Fruit fly (Drosophila melanogaster) whole organism, embryonic: ENCODE measurements around the gene Fmr1.

Source experiments
- CG10565 ChIP-seq: fragments of 200-800 bp; sonication (Bioruptor generic); optimal IDR thresholded peaks from 3 replicates; lab custom pipeline; 2016; ENCODE audit warnings: missing biosample characterization, mild to moderate bottlenecking, missing genetic modification characterization
- CG12744 ChIP-seq: fragments of 200-800 bp; sonication (Bioruptor generic); optimal IDR thresholded peaks from 2 replicates; lab custom pipeline; 2016; ENCODE audit warnings: missing biosample characterization, missing genetic modification characterization
- CG13287 ChIP-seq: fragments of 200-800 bp; sonication (Bioruptor generic); IDR thresholded peaks from 2 replicates; pipeline ENCODE4 v1.3.6; 2022; ENCODE audit warnings: missing biosample characterization, missing genetic modification characterization; ENCODE audit not compliant: partially characterized antibody
- CG13296 ChIP-seq: fragments of 200-800 bp; sonication (Bioruptor generic); optimal IDR thresholded peaks from 3 replicates; lab custom pipeline; 2018; ENCODE audit warnings: missing biosample characterization, mild to moderate bottlenecking, missing genetic modification characterization
- CG13775 ChIP-seq: fragments of 200-800 bp; sonication (Bioruptor generic); optimal IDR thresholded peaks from 3 replicates; lab custom pipeline; 2017; ENCODE audit warnings: missing biosample characterization, mild to moderate bottlenecking, missing genetic modification characterization
- CG15269 ChIP-seq: fragments of 200-800 bp; sonication (Bioruptor generic); optimal IDR thresholded peaks from 2 replicates; lab custom pipeline; 2018; ENCODE audit warnings: missing biosample characterization, mild to moderate bottlenecking, missing genetic modification characterization, moderate library complexity
- CG18476 ChIP-seq: fragments of 200-800 bp; sonication (Bioruptor generic); optimal IDR thresholded peaks from 2 replicates; lab custom pipeline; 2016; ENCODE audit warnings: missing biosample characterization, mild to moderate bottlenecking, missing genetic modification characterization
- CG2116 ChIP-seq: fragments of 200-800 bp; sonication (Bioruptor generic); optimal IDR thresholded peaks from 3 replicates; lab custom pipeline; 2018; ENCODE audit warnings: missing biosample characterization, mild to moderate bottlenecking, missing genetic modification characterization
- CG2712 ChIP-seq: fragments of 200-800 bp; optimal IDR thresholded peaks from 3 replicates; lab custom pipeline; 2019; ENCODE audit warnings: missing biosample characterization, mild to moderate bottlenecking, missing genetic modification characterization, moderate library complexity
- CG30020 ChIP-seq: fragments of 200-800 bp; optimal IDR thresholded peaks from 2 replicates; lab custom pipeline; 2019; ENCODE audit warnings: missing biosample characterization, mild to moderate bottlenecking, missing genetic modification characterization, moderate library complexity
- CG34224 ChIP-seq: fragments of 200-800 bp; sonication (Bioruptor generic); IDR thresholded peaks from 3 replicates; pipeline ENCODE4 v1.3.6; 2022; ENCODE audit warnings: missing biosample characterization, missing genetic modification characterization; ENCODE audit not compliant: partially characterized antibody
- CG34422 ChIP-seq: fragments of 200-800 bp; sonication (Bioruptor generic); IDR thresholded peaks from 3 replicates; pipeline ENCODE4 v1.3.6; 2022; ENCODE audit warnings: missing biosample characterization, missing genetic modification characterization
- CG42726 ChIP-seq: fragments of 200-800 bp; sonication (Bioruptor generic); IDR thresholded peaks from 2 replicates; pipeline ENCODE4 v1.3.6; 2022; ENCODE audit warnings: missing biosample characterization, missing genetic modification characterization; ENCODE audit not compliant: partially characterized antibody
- CG4360 ChIP-seq: fragments of 200-800 bp; sonication (Bioruptor generic); IDR thresholded peaks from 2 replicates; pipeline ENCODE4 v1.3.6; 2022; ENCODE audit warnings: missing biosample characterization, missing genetic modification characterization
- CG6689 ChIP-seq: fragments of 200-800 bp; sonication (Bioruptor generic); IDR thresholded peaks from 2 replicates; pipeline ENCODE4 v1.3.6; 2022; ENCODE audit warnings: missing biosample characterization, missing genetic modification characterization
- CG8281 ChIP-seq: fragments of 200-800 bp; sonication (Bioruptor generic); optimal IDR thresholded peaks from 2 replicates; lab custom pipeline; 2018; ENCODE audit warnings: missing biosample characterization, mild to moderate bottlenecking, missing genetic modification characterization, moderate library complexity
- Dad ChIP-seq: fragments of 200-800 bp; sonication (Bioruptor generic); optimal IDR thresholded peaks from 3 replicates; lab custom pipeline; 2016; ENCODE audit warnings: missing biosample characterization, missing genetic modification characterization
- Eip74EF ChIP-seq, 2 experiments: fragments of 200-800 bp in 1 of 2; fragments of >200 bp in 1 of 2; sonication (Bioruptor generic) in 1 of 2; optimal IDR thresholded peaks; 2 replicates each; lab custom pipeline; 2017 to 2019; ENCODE audit warnings: missing biosample characterization in 2 of 2, missing genetic modification characterization in 2 of 2, mild to moderate bottlenecking in 1 of 2, moderate library complexity in 1 of 2
- Fer2 ChIP-seq: fragments of 200-800 bp; sonication (Bioruptor generic); optimal IDR thresholded peaks from 2 replicates; lab custom pipeline; 2018; ENCODE audit warnings: missing biosample characterization, mild to moderate bottlenecking, missing genetic modification characterization, moderate library complexity
- Gsc ChIP-seq: fragments of 200-800 bp; sonication (Bioruptor generic); IDR thresholded peaks from 2 replicates; pipeline ENCODE4 v1.3.6; 2022; ENCODE audit warnings: missing biosample characterization, missing genetic modification characterization
- Hr78 ChIP-seq, 2 experiments: fragments of 200-800 bp in 1 of 2; fragments of >200 bp in 1 of 2; sonication (Bioruptor generic) in 1 of 2; optimal IDR thresholded peaks; 2 replicates each; lab custom pipeline; 2017 to 2019; ENCODE audit warnings: missing biosample characterization in 2 of 2, missing genetic modification characterization in 2 of 2, mild to moderate bottlenecking in 1 of 2, moderate library complexity in 1 of 2
- Opbp ChIP-seq: fragments of 200-800 bp; sonication (Bioruptor generic); IDR thresholded peaks from 3 replicates; pipeline ENCODE4 v1.3.6; 2022; ENCODE audit warnings: missing biosample characterization, missing genetic modification characterization; ENCODE audit not compliant: partially characterized antibody
- Scr ChIP-seq: fragments of 200-800 bp; sonication (Bioruptor generic); IDR thresholded peaks from 2 replicates; pipeline ENCODE4 v1.3.6; 2022; ENCODE audit warnings: missing biosample characterization, missing genetic modification characterization; ENCODE audit not compliant: partially characterized antibody
- Stat92E ChIP-seq, 3 experiments: fragments of >200 bp in 2 of 3; fragments of 200-800 bp in 1 of 3; sonication (Bioruptor generic) in 1 of 3; optimal IDR thresholded peaks; 2 replicates each; lab custom pipeline; 2017 to 2019; ENCODE audit warnings: missing biosample characterization in 3 of 3, missing genetic modification characterization in 3 of 3, mild to moderate bottlenecking in 1 of 3, moderate library complexity in 1 of 3
- Tbp ChIP-seq: fragments of >200 bp; optimal IDR thresholded peaks from 2 replicates; lab custom pipeline; 2018; ENCODE audit warnings: missing biosample characterization, missing genetic modification characterization
- Trl ChIP-seq, 3 experiments: fragments of >200 bp in 2 of 3; fragments of 200-800 bp in 1 of 3; sonication (Bioruptor generic) in 1 of 3; optimal IDR thresholded peaks; 2 replicates in 1 of 3; 3 replicates in 2 of 3; lab custom pipeline; 2016 to 2017; ENCODE audit warnings: missing biosample characterization in 1 of 3, missing genetic modification characterization in 1 of 3
- YL-1 ChIP-seq: fragments of 200-800 bp; sonication (Bioruptor generic); optimal IDR thresholded peaks from 3 replicates; lab custom pipeline; 2017; ENCODE audit warnings: missing biosample characterization, mild to moderate bottlenecking, missing genetic modification characterization
- az2 ChIP-seq: fragments of 200-800 bp; sonication (Bioruptor generic); optimal IDR thresholded peaks from 3 replicates; lab custom pipeline; 2016; ENCODE audit warnings: missing biosample characterization, missing genetic modification characterization
- caup ChIP-seq: fragments of 200-800 bp; sonication (Bioruptor generic); optimal IDR thresholded peaks from 3 replicates; lab custom pipeline; 2017; ENCODE audit warnings: missing biosample characterization, mild to moderate bottlenecking, missing genetic modification characterization, moderate library complexity; ENCODE audit not compliant: severe bottlenecking
- chif ChIP-seq, 2 experiments: fragments of 200-800 bp; sonication (Bioruptor generic); optimal IDR thresholded peaks; 3 replicates each; lab custom pipeline; 2016; ENCODE audit warnings: missing biosample characterization in 2 of 2, missing genetic modification characterization in 2 of 2
- chinmo ChIP-seq: fragments of 200-800 bp; sonication (Bioruptor generic); IDR thresholded peaks from 4 replicates; pipeline ENCODE4 v1.3.6; 2022; ENCODE audit warnings: missing biosample characterization, missing genetic modification characterization; ENCODE audit not compliant: partially characterized antibody
- chm ChIP-seq: fragments of 200-800 bp; sonication (Bioruptor generic); IDR thresholded peaks from 2 replicates; pipeline ENCODE4 v1.3.6; 2022; ENCODE audit warnings: missing biosample characterization, missing genetic modification characterization
- crp ChIP-seq, 2 experiments: fragments of 200-800 bp; sonication (Bioruptor generic); optimal IDR thresholded peaks; 2 replicates in 1 of 2; 3 replicates in 1 of 2; lab custom pipeline; 2017; ENCODE audit warnings: missing biosample characterization in 2 of 2, missing genetic modification characterization in 2 of 2, mild to moderate bottlenecking in 1 of 2, moderate library complexity in 1 of 2
- disco-r ChIP-seq: fragments of 200-800 bp; sonication (Bioruptor generic); optimal IDR thresholded peaks from 2 replicates; lab custom pipeline; 2016; ENCODE audit warnings: missing biosample characterization, missing genetic modification characterization
- gcm ChIP-seq: fragments of 200-800 bp; sonication (Bioruptor generic); optimal IDR thresholded peaks from 2 replicates; lab custom pipeline; 2019; ENCODE audit warnings: missing biosample characterization, mild to moderate bottlenecking, missing genetic modification characterization, moderate library complexity
- gro ChIP-seq: fragments of 200-800 bp; sonication (Bioruptor generic); optimal IDR thresholded peaks from 2 replicates; lab custom pipeline; 2016; ENCODE audit warnings: missing biosample characterization, missing genetic modification characterization
- hkb ChIP-seq, 2 experiments: fragments of 200-800 bp in 1 of 2; fragments of >200 bp in 1 of 2; sonication (Bioruptor generic) in 1 of 2; IDR thresholded peaks in 1 of 2; optimal IDR thresholded peaks in 1 of 2; 2 replicates each; pipeline versions ENCODE4 v1.3.6 to Lab custom; 2017 to 2022; ENCODE audit warnings: missing biosample characterization in 1 of 2, missing genetic modification characterization in 1 of 2
- kni ChIP-seq: fragments of 200-800 bp; sonication (Bioruptor generic); optimal IDR thresholded peaks from 3 replicates; lab custom pipeline; 2017; ENCODE audit warnings: mild to moderate bottlenecking, missing biosample characterization, missing genetic modification reagents, missing genetic modification characterization
- row ChIP-seq: fragments of 200-800 bp; sonication (Bioruptor generic); IDR thresholded peaks from 3 replicates; pipeline ENCODE4 v1.3.6; 2022; ENCODE audit warnings: missing biosample characterization, missing genetic modification characterization
- sd ChIP-seq: fragments of 200-800 bp; sonication (Bioruptor generic); optimal IDR thresholded peaks from 3 replicates; lab custom pipeline; 2018; ENCODE audit warnings: missing biosample characterization, mild to moderate bottlenecking, missing genetic modification characterization, moderate library complexity
- slbo ChIP-seq: fragments of 200-800 bp; sonication (Bioruptor generic); IDR thresholded peaks from 2 replicates; pipeline ENCODE4 v1.3.6; 2022; ENCODE audit warnings: missing biosample characterization, missing genetic modification characterization
- sob ChIP-seq: fragments of 200-800 bp; sonication (Bioruptor generic); IDR thresholded peaks from 2 replicates; pipeline ENCODE4 v1.3.6; 2022; ENCODE audit warnings: missing biosample characterization, missing genetic modification characterization
- tio ChIP-seq: fragments of 200-800 bp; sonication (Bioruptor generic); optimal IDR thresholded peaks from 2 replicates; lab custom pipeline; 2017; ENCODE audit warnings: missing biosample characterization, missing genetic modification characterization, inconsistent platforms
- vfl ChIP-seq: fragments of 200-800 bp; sonication (Bioruptor generic); optimal IDR thresholded peaks from 2 replicates; lab custom pipeline; 2016; ENCODE audit warnings: missing biosample characterization, missing genetic modification characterization

The Fmr1 gene

dm6 chr3R:10125477-10125876, 15.6 kb upstream of the Fmr1 start, which contains the start of gene knk (continued):
- no peak for TF ChIP-seq Stat92E (GFP tag; optimal IDR thresholded peaks at IDR 0.05; lab: Kevin White, UChicago)
- TF ChIP-seq chinmo (GFP tag; lab: Robert Waterston, UW) = peak; percentile 94
- no peak for TF ChIP-seq CG8281 (tag; lab: Kevin White, UChicago)
- no peak for TF ChIP-seq YL-1 (GFP tag; lab: Kevin White, UChicago)
- peak; percentile 87 for TF ChIP-seq CG15269 (tag; lab: Kevin White, UChicago)
- peak; percentile 34; the same call in 1 of the 3 replicates for TF ChIP-seq CG34422 (GFP tag; lab: Robert Waterston, UW)
- TF ChIP-seq CG10565 (GFP tag; lab: Kevin White, UChicago) = no peak
- no peak for TF ChIP-seq tio (GFP tag; lab: Kevin White, UChicago)
- TF ChIP-seq CG12744 = no peak
- TF ChIP-seq az2 (GFP tag; lab: Kevin White, UChicago) = no peak
- no peak for TF ChIP-seq crp (GFP tag; optimal IDR thresholded peaks at IDR 0.05; lab: Kevin White, UChicago)
- TF ChIP-seq sob (GFP tag; lab: Robert Waterston, UW) = 0 out of 2 replicates have a peak, but pooled peaks have one; percentile 31
- no peak for TF ChIP-seq slbo (GFP tag; lab: Robert Waterston, UW)
- TF ChIP-seq Gsc (GFP tag; lab: Robert Waterston, UW) = no peak
- TF ChIP-seq gcm (GFP tag; lab: Kevin White, UChicago) = no peak
- no peak for TF ChIP-seq vfl
- peak in 1 of 2 experiments; percentile 71 for TF ChIP-seq Eip74EF (GFP tag; optimal IDR thresholded peaks at IDR 0.05; lab: Kevin White, UChicago)
- TF ChIP-seq CG30020 (tag; lab: Kevin White, UChicago) = no peak
- TF ChIP-seq Dad (GFP tag; lab: Kevin White, UChicago) = no peak
- TF ChIP-seq kni (GFP tag; lab: Kevin White, UChicago) = peak; percentile 37
- TF ChIP-seq chif (GFP tag; optimal IDR thresholded peaks at IDR 0.05; lab: Kevin White, UChicago) = no peak
- TF ChIP-seq Tbp (GFP tag; lab: Kevin White, UChicago) = no peak
- no peak for TF ChIP-seq Hr78 (GFP tag; optimal IDR thresholded peaks at IDR 0.05; lab: Kevin White, UChicago)
- TF ChIP-seq gro (GFP tag; lab: Kevin White, UChicago) = no peak
- no peak for TF ChIP-seq Fer2 (tag; lab: Kevin White, UChicago)
- TF ChIP-seq CG4360 (GFP tag; lab: Robert Waterston, UW) = peak; percentile 54
- no peak for TF ChIP-seq CG42726 (GFP tag; lab: Robert Waterston, UW)
- peak; percentile 33; the same call in 1 of the 3 replicates for TF ChIP-seq CG34224 (GFP tag; lab: Robert Waterston, UW)
- TF ChIP-seq caup (GFP tag; lab: Kevin White, UChicago) = no peak
- peak; percentile 49; the same call in 1 of the 3 replicates for TF ChIP-seq row (GFP tag; lab: Robert Waterston, UW)
- peak; percentile 48 for TF ChIP-seq CG13287 (GFP tag; lab: Robert Waterston, UW)
- TF ChIP-seq Scr (GFP tag; lab: Robert Waterston, UW) = 0 out of 2 replicates have a peak, but pooled peaks have one; percentile 17
- no peak for TF ChIP-seq disco-r
- peak; percentile 73 for TF ChIP-seq CG18476 (GFP tag; lab: Kevin White, UChicago)
- peak; percentile 25 for TF ChIP-seq CG2712 (tag; lab: Kevin White, UChicago)
- TF ChIP-seq CG13296 (GFP tag; lab: Kevin White, UChicago) = peak; percentile 29
- no peak for TF ChIP-seq CG6689 (GFP tag; lab: Robert Waterston, UW)
- TF ChIP-seq CG2116 (GFP tag; lab: Kevin White, UChicago) = no peak
- TF ChIP-seq sd (tag; lab: Kevin White, UChicago) = peak; percentile 33
- TF ChIP-seq hkb (optimal IDR thresholded peaks at IDR 0.05; lab: Kevin White, UChicago) = peak; percentile 49
- TF ChIP-seq hkb (GFP tag; IDR thresholded peaks at IDR 0.05; lab: Robert Waterston, UW) = peak; percentile 38; the same call in 1 of the 2 replicates
- no peak for TF ChIP-seq chm (GFP tag; lab: Robert Waterston, UW)
- TF ChIP-seq Opbp = peak; percentile 33; the same call in 1 of the 3 replicates
- TF ChIP-seq CG13775 (GFP tag; lab: Kevin White, UChicago) = no peak
- TF ChIP-seq Trl (optimal IDR thresholded peaks at IDR 0.05; lab: Kevin White, UChicago) = peak; percentile 24 to 46
- TF ChIP-seq Trl (GFP tag; optimal IDR thresholded peaks at IDR 0.05; lab: Kevin White, UChicago) = no peak
